Comparison of ENCODE assay signal across 2 fruit fly cellular contexts in the genomic region with DNA sequence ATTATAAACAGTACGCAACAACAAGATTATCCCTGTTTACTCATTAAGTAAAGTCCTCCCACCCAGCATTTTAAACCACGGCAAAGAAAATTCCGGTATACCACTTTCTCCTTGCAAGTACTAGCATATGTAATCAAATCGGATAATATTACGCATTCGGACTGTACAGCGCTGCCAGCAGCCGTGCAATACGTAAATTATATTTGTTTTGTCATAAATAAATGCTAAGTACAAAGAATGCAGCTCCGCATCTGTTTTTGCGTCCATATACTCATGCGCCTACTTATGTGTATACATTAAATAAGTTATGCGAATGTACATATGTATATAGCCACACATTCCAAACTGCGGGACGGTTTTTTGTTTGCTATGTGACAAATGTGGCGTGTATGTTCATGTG.
TF ChIP-seq lines count a peak whose summit lies in the region.

No protein-coding gene starts in this region.

- no peak for TF ChIP-seq CTCF in whole organism, embryonic (GFP tag; optimal IDR thresholded peaks at IDR 0.05; lab: Kevin White, UChicago)

TF ChIP-seq in whole organism, embryonic, 481 proteins besides CTCF, POLR2A, EP300 and RAD21:
- TF ChIP-seq CG2199 (GFP tag; IDR thresholded peaks at IDR 0.05; lab: Robert Waterston, UW) (peak; percentile 77; the same call in 2 of the 3 replicates), Chrac-16 (GFP tag; optimal IDR thresholded peaks at IDR 0.05; lab: Kevin White, UChicago) (no peak), sens (GFP tag; lab: Kevin White, UChicago) (peak; percentile 39), twi (tag; optimal IDR thresholded peaks at IDR 0.05; lab: Kevin White, UChicago) (peak; percentile 85), Med (GFP tag; lab: Kevin White, UChicago) (peak; percentile 60)

TF ChIP-seq in whole organism, prepupa, 60 proteins besides CTCF, POLR2A, EP300 and RAD21:
- TF ChIP-seq Sox15 (GFP tag; optimal IDR thresholded peaks at IDR 0.05; lab: Kevin White, UChicago), result no peak
- no peak for TF ChIP-seq CG8632 (GFP tag; optimal IDR thresholded peaks at IDR 0.05; lab: Kevin White, UChicago)
- no peak for TF ChIP-seq Blimp-1 (GFP tag; optimal IDR thresholded peaks at IDR 0.05; lab: Kevin White, UChicago)
- TF ChIP-seq pdm3 (GFP tag; optimal IDR thresholded peaks at IDR 0.05; lab: Kevin White, UChicago), result no peak
- TF ChIP-seq svp (GFP tag; lab: Kevin White, UChicago), result peak; percentile 27
- no peak for TF ChIP-seq salr (GFP tag; optimal IDR thresholded peaks at IDR 0.05; lab: Kevin White, UChicago)
- TF ChIP-seq fkh (GFP tag; optimal IDR thresholded peaks at IDR 0.05; lab: Kevin White, UChicago), result peak; percentile 35
